Worm (Caenorhabditis elegans) whole organism, L4 larva: ENCODE results near the gene Y39E4A.1.

ENCODE experiments used
- T26A8.4 ChIP-seq: fragments of 200-800 bp; sonication (Bioruptor generic); IDR thresholded peaks from 2 replicates; pipeline ENCODE4 v1.3.6; 2022; ENCODE audit warnings: missing genetic modification characterization, missing compliant biosample characterization
- Y75B8A.6 ChIP-seq: fragments of 200-800 bp; sonication (Bioruptor generic); IDR thresholded peaks from 2 replicates; pipeline ENCODE4 v1.3.6; 2022; ENCODE audit warnings: missing genetic modification reagents, missing genetic modification characterization, missing compliant biosample characterization
- aly-2 ChIP-seq: sonication (generic microtip); optimal IDR thresholded peaks from 2 replicates; lab custom pipeline; 2018; ENCODE audit warnings: missing biosample characterization, missing genetic modification characterization
- ama-1 ChIP-seq: fragments of 150-350 bp; optimal IDR thresholded peaks from 2 replicates; lab custom pipeline; 2014; ENCODE audit warnings: inconsistent platforms, mixed read lengths
- arid-1 ChIP-seq: fragments of 200-800 bp; sonication (Bioruptor generic); conservative IDR thresholded peaks from 2 replicates; pipeline ENCODE4 v1.3.6; 2022; ENCODE audit warnings: missing genetic modification reagents, missing genetic modification characterization, missing compliant biosample characterization
- attf-4 ChIP-seq: sonication (generic microtip); optimal IDR thresholded peaks from 3 replicates; lab custom pipeline; 2017; ENCODE audit warnings: missing biosample characterization, missing genetic modification characterization
- ceh-20 ChIP-seq: fragments of 200-800 bp; sonication (Bioruptor generic); IDR thresholded peaks from 2 replicates; pipeline ENCODE4 v1.3.6; 2022; ENCODE audit warnings: missing genetic modification reagents, missing genetic modification characterization, missing compliant biosample characterization
- ceh-28 ChIP-seq: fragments of 150-350 bp; optimal IDR thresholded peaks from 2 replicates; lab custom pipeline; 2014; ENCODE audit warnings: missing biosample characterization, missing genetic modification reagents, missing genetic modification characterization
- ceh-62 ChIP-seq: sonication (generic microtip); optimal IDR thresholded peaks from 2 replicates; lab custom pipeline; 2017; ENCODE audit warnings: missing biosample characterization, missing genetic modification characterization
- ctbp-1 ChIP-seq: fragments of 200-800 bp; sonication (Bioruptor generic); IDR thresholded peaks from 2 replicates; pipeline ENCODE4 v1.3.6; 2022; ENCODE audit warnings: missing genetic modification reagents, missing genetic modification characterization, missing compliant biosample characterization
- daf-12 ChIP-seq: fragments of 150-350 bp; optimal IDR thresholded peaks from 2 replicates; lab custom pipeline; 2014; ENCODE audit warnings: missing biosample characterization, missing genetic modification reagents, missing genetic modification characterization
- daf-16 ChIP-seq, 3 experiments: sonication (generic microtip); optimal IDR thresholded peaks; 2 replicates each; lab custom pipeline; 2016 to 2017; ENCODE audit warnings: missing genetic modification characterization in 3 of 3, missing genetic modification reagents in 3 of 3, mild to moderate bottlenecking in 2 of 3, missing compliant biosample characterization in 2 of 3, missing biosample characterization in 1 of 3, moderate library complexity in 1 of 3
- dmd-8 ChIP-seq: fragments of 200-800 bp; sonication (Bioruptor generic); IDR thresholded peaks from 2 replicates; pipeline ENCODE4 v1.3.6; 2022; ENCODE audit warnings: missing genetic modification characterization, missing compliant biosample characterization
- dve-1 ChIP-seq: sonication (generic microtip); optimal IDR thresholded peaks from 2 replicates; lab custom pipeline; 2017; ENCODE audit warnings: antibody characterized with exemption, mild to moderate bottlenecking, missing genetic modification characterization, missing compliant biosample characterization; ENCODE audit not compliant: insufficient read depth
- fkh-10 ChIP-seq: fragments of 150-350 bp; optimal IDR thresholded peaks from 2 replicates; lab custom pipeline; 2014; ENCODE audit warnings: missing biosample characterization, missing genetic modification reagents, missing genetic modification characterization
- fos-1 ChIP-seq: fragments of 150-350 bp; optimal IDR thresholded peaks from 2 replicates; lab custom pipeline; 2014; ENCODE audit warnings: missing biosample characterization, missing genetic modification characterization
- gei-8 ChIP-seq: fragments of 200-800 bp; sonication (Bioruptor generic); optimal IDR thresholded peaks from 2 replicates; lab custom pipeline; 2018; ENCODE audit warnings: mild to moderate bottlenecking, missing genetic modification characterization, missing compliant biosample characterization
- hlh-11 ChIP-seq: fragments of 200-800 bp; sonication (Bioruptor generic); optimal IDR thresholded peaks from 2 replicates; lab custom pipeline; 2018; ENCODE audit warnings: mild to moderate bottlenecking, missing genetic modification characterization, missing compliant biosample characterization
- hlh-30 ChIP-seq: sonication (generic microtip); optimal IDR thresholded peaks from 2 replicates; lab custom pipeline; 2017; ENCODE audit warnings: antibody characterized with exemption, mild to moderate bottlenecking, missing genetic modification characterization, missing compliant biosample characterization; ENCODE audit not compliant: insufficient read depth
- hmg-1.1 ChIP-seq: fragments of 200-800 bp; sonication (Bioruptor generic); IDR thresholded peaks from 2 replicates; pipeline ENCODE4 v1.3.6; 2022; ENCODE audit warnings: missing genetic modification reagents, missing genetic modification characterization, missing compliant biosample characterization
- lin-1 ChIP-seq: fragments of 200-800 bp; sonication (Bioruptor generic); IDR thresholded peaks from 2 replicates; pipeline ENCODE4 v1.3.6; 2022; ENCODE audit warnings: missing genetic modification reagents, missing genetic modification characterization, missing compliant biosample characterization
- lin-13 ChIP-seq: fragments of 150-350 bp; optimal IDR thresholded peaks from 2 replicates; lab custom pipeline; 2014; ENCODE audit warnings: missing biosample characterization, missing genetic modification reagents, missing genetic modification characterization
- lin-29 ChIP-seq: fragments of 200-800 bp; sonication (Bioruptor generic); IDR thresholded peaks from 2 replicates; pipeline ENCODE4 v1.3.6; 2022; ENCODE audit warnings: missing genetic modification reagents, missing genetic modification characterization, missing compliant biosample characterization
- lin-38 ChIP-seq: fragments of 200-800 bp; sonication (Bioruptor generic); IDR thresholded peaks from 2 replicates; pipeline ENCODE4 v1.3.6; 2022; ENCODE audit warnings: missing genetic modification reagents, missing genetic modification characterization, missing compliant biosample characterization
- lin-39 ChIP-seq: fragments of 150-350 bp; optimal IDR thresholded peaks from 2 replicates; lab custom pipeline; 2014; ENCODE audit warnings: missing biosample characterization, missing genetic modification reagents, missing genetic modification characterization
- lsy-2 ChIP-seq, 2 experiments: fragments of 150-350 bp in 1 of 2; sonication (generic microtip) in 1 of 2; optimal IDR thresholded peaks; 2 replicates each; lab custom pipeline; 2014 to 2017; ENCODE audit warnings: missing biosample characterization in 2 of 2, missing genetic modification characterization in 2 of 2
- madf-5 ChIP-seq, 2 experiments: fragments of 200-800 bp; sonication (Bioruptor generic); IDR thresholded peaks; 2 replicates each; pipeline ENCODE4 v1.3.6; 2022; ENCODE audit warnings: missing compliant biosample characterization in 2 of 2, missing genetic modification characterization in 2 of 2
- madf-9 ChIP-seq: fragments of 200-800 bp; sonication (Bioruptor generic); conservative IDR thresholded peaks from 2 replicates; pipeline ENCODE4 v1.3.6; 2022; ENCODE audit warnings: missing genetic modification reagents, missing genetic modification characterization, missing compliant biosample characterization
- mdl-1 ChIP-seq, 2 experiments: fragments of 150-350 bp in 1 of 2; sonication (generic microtip) in 1 of 2; optimal IDR thresholded peaks; 2 replicates each; lab custom pipeline; 2014 to 2017; ENCODE audit warnings: missing biosample characterization in 2 of 2, missing genetic modification characterization in 2 of 2
- mdt-29 ChIP-seq: fragments of 200-800 bp; sonication (Bioruptor generic); IDR thresholded peaks from 2 replicates; pipeline ENCODE4 v1.3.6; 2022; ENCODE audit warnings: missing genetic modification reagents, missing genetic modification characterization, missing compliant biosample characterization
- mes-2 ChIP-seq: sonication (generic microtip); optimal IDR thresholded peaks from 2 replicates; lab custom pipeline; 2016; ENCODE audit warnings: missing genotype, mild to moderate bottlenecking, missing genetic modification characterization, missing compliant biosample characterization; ENCODE audit not compliant: poor library complexity, severe bottlenecking
- nhr-102 ChIP-seq: sonication (generic microtip); optimal IDR thresholded peaks from 2 replicates; lab custom pipeline; 2016; ENCODE audit warnings: mild to moderate bottlenecking, missing genetic modification characterization, moderate library complexity, missing compliant biosample characterization
- nhr-11 ChIP-seq: fragments of 150-350 bp; optimal IDR thresholded peaks from 2 replicates; lab custom pipeline; 2014; ENCODE audit warnings: missing biosample characterization, missing genetic modification characterization
- nhr-237 ChIP-seq: sonication (generic microtip); optimal IDR thresholded peaks from 2 replicates; lab custom pipeline; 2017; ENCODE audit warnings: missing biosample characterization, missing genetic modification characterization
- nhr-41 ChIP-seq: fragments of 200-800 bp; sonication (Bioruptor generic); IDR thresholded peaks from 2 replicates; pipeline ENCODE4 v1.3.6; 2022; ENCODE audit warnings: missing genetic modification reagents, missing genetic modification characterization, missing compliant biosample characterization
- nhr-77 ChIP-seq: fragments of 150-350 bp; optimal IDR thresholded peaks from 2 replicates; lab custom pipeline; 2014; ENCODE audit warnings: missing biosample characterization, missing genetic modification characterization
- php-3 ChIP-seq: fragments of 200-800 bp; sonication (Bioruptor generic); IDR thresholded peaks from 2 replicates; pipeline ENCODE4 v1.3.6; 2022; ENCODE audit warnings: missing genetic modification reagents, missing genetic modification characterization, missing compliant biosample characterization
- rbr-2 ChIP-seq: sonication (generic microtip); optimal IDR thresholded peaks from 2 replicates; lab custom pipeline; 2016; ENCODE audit warnings: missing genotype, missing genetic modification characterization, missing compliant biosample characterization
- set-16 ChIP-seq: fragments of 200-800 bp; sonication (Bioruptor generic); IDR thresholded peaks from 2 replicates; pipeline ENCODE4 v1.3.6; 2022; ENCODE audit warnings: missing genetic modification reagents, missing genetic modification characterization, missing compliant biosample characterization
- snpc-1.2 ChIP-seq: fragments of 200-800 bp; sonication (Bioruptor generic); IDR thresholded peaks from 2 replicates; pipeline ENCODE4 v1.3.6; 2022; ENCODE audit warnings: missing genetic modification reagents, missing genetic modification characterization, missing compliant biosample characterization
- snpc-4 ChIP-seq: fragments of 150-350 bp; optimal IDR thresholded peaks from 2 replicates; lab custom pipeline; 2014; ENCODE audit warnings: missing biosample characterization, missing genetic modification characterization
- spr-1 ChIP-seq: sonication (generic microtip); optimal IDR thresholded peaks from 2 replicates; lab custom pipeline; 2016; ENCODE audit warnings: mild to moderate bottlenecking, missing genetic modification characterization, missing compliant biosample characterization
- tag-97 ChIP-seq: fragments of 200-800 bp; sonication (Bioruptor generic); IDR thresholded peaks from 2 replicates; pipeline ENCODE4 v1.3.6; 2022; ENCODE audit warnings: missing genetic modification characterization, missing compliant biosample characterization
- tra-1 ChIP-seq: fragments of 200-800 bp; sonication (Bioruptor generic); IDR thresholded peaks from 2 replicates; pipeline ENCODE4 v1.3.6; 2022; ENCODE audit warnings: missing genetic modification reagents, missing genetic modification characterization, missing compliant biosample characterization
- unc-62 ChIP-seq, 3 experiments: fragments of 150-350 bp in 1 of 3; sonication (generic microtip); optimal IDR thresholded peaks in 2 of 3; peaks in 1 of 3; 1 replicate in 1 of 3; 2 replicates in 2 of 3; lab custom pipeline; 2014 to 2017; ENCODE audit warnings: missing biosample characterization in 3 of 3, missing genetic modification characterization in 3 of 3, missing genetic modification reagents in 3 of 3, missing genotype in 1 of 3
- vab-7 ChIP-seq: fragments of 200-800 bp; sonication (Bioruptor generic); IDR thresholded peaks from 2 replicates; pipeline ENCODE4 v1.3.6; 2022; ENCODE audit warnings: missing genetic modification reagents, missing genetic modification characterization, missing compliant biosample characterization
- zip-2 ChIP-seq: fragments of 150-350 bp; optimal IDR thresholded peaks from 2 replicates; lab custom pipeline; 2014; ENCODE audit warnings: missing biosample characterization, missing genetic modification characterization
- ztf-11 ChIP-seq: fragments of 150-350 bp; optimal IDR thresholded peaks from 2 replicates; lab custom pipeline; 2014; ENCODE audit warnings: missing biosample characterization, missing genetic modification characterization

The Y39E4A.1 gene

ce11 chrIII:12904987-12905541 lies 46.1 kb upstream of the Y39E4A.1 start, which contains the start of gene cox-5A (continued):
- no peak for TF ChIP-seq daf-12
- peak; percentile 92 for TF ChIP-seq zip-2 (tag; lab: Kevin White, UChicago)
- peak; percentile 26 for TF ChIP-seq ceh-62 (tag; lab: Kevin White, UChicago)
- TF ChIP-seq lin-38 = peak; percentile 96
- TF ChIP-seq madf-9 (GFP tag; lab: Robert Waterston, UW) = peak; percentile 98
- TF ChIP-seq snpc-4 (tag; lab: Kevin White, UChicago) = peak; percentile 67
- peak in 1 of 2 experiments; percentile 100 for TF ChIP-seq unc-62 (GFP tag; optimal IDR thresholded peaks at IDR 0.05 in 1 of 2; lab: Kevin White, UChicago)
- TF ChIP-seq unc-62 (tag; optimal IDR thresholded peaks at IDR 0.05; lab: Kevin White, UChicago) = no peak
- TF ChIP-seq fkh-10 = peak; percentile 99
- no peak for TF ChIP-seq ztf-11
- TF ChIP-seq snpc-1.2 (GFP tag; lab: Robert Waterston, UW) = peak; percentile 88
- peak; percentile 96 for TF ChIP-seq lin-1
- peak; percentile 99 for TF ChIP-seq lin-13 (GFP tag; lab: Kevin White, UChicago)
- TF ChIP-seq nhr-77 (tag; lab: Kevin White, UChicago) = peak; percentile 98
- TF ChIP-seq attf-4 (tag; lab: Kevin White, UChicago) = peak; percentile 54
- TF ChIP-seq hlh-11 (tag; lab: Kevin White, UChicago) = peak; percentile 99
- peak; percentile 47 to 91 for TF ChIP-seq mdl-1 (tag; optimal IDR thresholded peaks at IDR 0.05; lab: Kevin White, UChicago)
- TF ChIP-seq nhr-11 = peak; percentile 98
- peak; percentile 95 for TF ChIP-seq ceh-28 (tag; lab: Kevin White, UChicago)
- peak; percentile 96 for TF ChIP-seq tra-1 (GFP tag; lab: Robert Waterston, UW)
- TF ChIP-seq hlh-30 (tag; lab: Kevin White, UChicago) = peak; percentile 98
- peak; percentile 96 for TF ChIP-seq mdt-29 (GFP tag; lab: Robert Waterston, UW)
- TF ChIP-seq fos-1 (tag; lab: Kevin White, UChicago) = peak; percentile 97
- TF ChIP-seq set-16 (GFP tag; lab: Robert Waterston, UW) = peak; percentile 63
- TF ChIP-seq lin-39 (tag; lab: Kevin White, UChicago) = peak; percentile 2

- TF ChIP-seq vab-7 (GFP tag; lab: Robert Waterston, UW) (no peak), php-3 (GFP tag; lab: Robert Waterston, UW) (0 out of 2 replicates have a peak, but pooled peaks have one; percentile 34), mdt-29 (GFP tag; lab: Robert Waterston, UW) (peak; percentile 33; the same call in 1 of the 2 replicates), nhr-41 (GFP tag; lab: Robert Waterston, UW) (no peak), lin-29 (GFP tag; lab: Robert Waterston, UW) (no peak), nhr-102 (peak; percentile 78), Y75B8A.6 (GFP tag; lab: Robert Waterston, UW) (no peak), ama-1 (lab: Kevin White, UChicago) (peak; percentile 91), dmd-8 (GFP tag; lab: Robert Waterston, UW) (no peak), tag-97 (GFP tag; lab: Robert Waterston, UW) (no peak), aly-2 (tag; lab: Kevin White, UChicago) (no peak), arid-1 (GFP tag; lab: Robert Waterston, UW) (peak; percentile 69), gei-8 (GFP tag; lab: Kevin White, UChicago) (no peak), madf-5 (GFP tag; IDR thresholded peaks at IDR 0.05; lab: Robert Waterston, UW) (0 out of 4 replicates have a peak, but pooled peaks of 1 of the 2 experiments have one; percentile 51), ctbp-1 (0 out of 2 replicates have a peak, but pooled peaks have one; percentile 34), daf-16 (GFP tag; optimal IDR thresholded peaks at IDR 0.05; lab: Kevin White, UChicago) (no peak), daf-16 (tag; optimal IDR thresholded peaks at IDR 0.05; lab: Kevin White, UChicago) (peak; percentile 32), T26A8.4 (GFP tag; lab: Robert Waterston, UW) (peak; percentile 73), ceh-20 (GFP tag; lab: Robert Waterston, UW) (no peak), madf-9 (GFP tag; lab: Robert Waterston, UW) (no peak), dve-1 (tag; lab: Kevin White, UChicago) (peak; percentile 34), zip-2 (tag; lab: Kevin White, UChicago) (peak; percentile 1), nhr-237 (tag; lab: Kevin White, UChicago) (no peak), hmg-1.1 (GFP tag; lab: Robert Waterston, UW) (0 out of 2 replicates have a peak, but pooled peaks have one; percentile 10), rbr-2 (no peak), mes-2 (tag; lab: Kevin White, UChicago) (peak; percentile 1), lsy-2 (tag; optimal IDR thresholded peaks at IDR 0.05; lab: Kevin White, UChicago) (peak in 1 of 2 experiments; percentile 68), spr-1 (tag; lab: Kevin White, UChicago) (peak; percentile 64)
Observed at ce11 chrIII:12906611-12907037, 44.6 kb upstream of the Y39E4A.1 start.
